Worm (Caenorhabditis elegans): ENCODE results near the gene F08F1.9.

DNA sequence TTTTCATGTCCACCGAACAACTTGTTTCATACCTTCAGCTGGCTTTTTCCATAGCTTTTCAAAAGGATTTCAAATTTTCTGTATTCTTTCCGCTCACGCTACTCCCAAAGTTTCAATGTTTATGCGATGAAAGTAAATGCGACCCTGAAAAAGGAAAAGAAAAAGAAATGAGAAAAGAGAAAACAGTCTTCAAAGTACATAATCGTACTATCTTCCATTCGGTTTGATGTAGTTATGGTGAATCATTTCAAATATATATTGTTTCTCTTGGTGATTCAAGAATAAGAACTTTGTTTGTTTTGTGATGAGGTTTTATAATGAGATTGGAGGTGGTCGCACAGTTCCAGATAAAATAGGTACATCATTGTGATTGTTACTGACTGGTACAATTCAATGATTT lies 28.1 kb upstream of the F08F1.9 start:
- TF ChIP-seq ceh-13 (GFP tag; optimal IDR thresholded peaks at IDR 0.05) (no peak), tbx-37 (GFP tag; conservative IDR thresholded peaks at IDR 0.05) (no peak), flt-1 (GFP tag; IDR thresholded peaks at IDR 0.05) (no peak), B0310.2 (tag; optimal IDR thresholded peaks at IDR 0.05) (no peak), tra-4 (tag; optimal IDR thresholded peaks at IDR 0.05) (no peak), ama-1 (optimal IDR thresholded peaks at IDR 0.05) (no peak), tbx-11 (GFP tag; IDR thresholded peaks at IDR 0.05) (no peak), F13C5.2 (tag; optimal IDR thresholded peaks at IDR 0.05) (no peak), scrt-1 (GFP tag; IDR thresholded peaks at IDR 0.05) (no peak), ets-7 (tag; optimal IDR thresholded peaks at IDR 0.05) (no peak), hmbx-1 (tag; optimal IDR thresholded peaks at IDR 0.05) (no peak), aly-1 (tag; optimal IDR thresholded peaks at IDR 0.05) (no peak), hmg-4 (GFP tag; optimal IDR thresholded peaks at IDR 0.05) (no peak), pes-1 (GFP tag; IDR thresholded peaks at IDR 0.05) (no peak)
